2 fruit fly cellular contexts compared by ENCODE assay signal in genomic region chrX:9399810-9400209, dm6.
TF ChIP-seq lines count a peak whose summit lies in the region.

No protein-coding gene starts in this region.

TF ChIP-seq in whole organism, embryonic, 481 proteins besides CTCF, POLR2A, EP300 and RAD21 (continued from another document):
- TF ChIP-seq ewg (GFP tag; optimal IDR thresholded peaks at IDR 0.05; lab: Kevin White, UChicago) (no peak), HLH4C (GFP tag; IDR thresholded peaks at IDR 0.05; lab: Robert Waterston, UW; ENCODE audit: partially characterized antibody) (no peak), CG15696 (tag; optimal IDR thresholded peaks at IDR 0.05; lab: Kevin White, UChicago) (no peak), lbe (GFP tag; optimal IDR thresholded peaks at IDR 0.05; lab: Kevin White, UChicago) (no peak), ham (GFP tag; IDR thresholded peaks at IDR 0.05; lab: Robert Waterston, UW) (no peak), nau (GFP tag; optimal IDR thresholded peaks at IDR 0.05; lab: Kevin White, UChicago) (no peak), sima (GFP tag; optimal IDR thresholded peaks at IDR 0.05; lab: Kevin White, UChicago) (no peak), CG10654 (GFP tag; optimal IDR thresholded peaks at IDR 0.05; lab: Kevin White, UChicago) (no peak), CG8290 (GFP tag; optimal IDR thresholded peaks at IDR 0.05; lab: Kevin White, UChicago) (no peak), CG8290 (tag; optimal IDR thresholded peaks at IDR 0.05; lab: Kevin White, UChicago) (peak in 1 of 2 experiments; percentile 22), chif (GFP tag; optimal IDR thresholded peaks at IDR 0.05; lab: Kevin White, UChicago) (no peak), prd (optimal IDR thresholded peaks at IDR 0.05; lab: Kevin White, UChicago) (no peak), prd (GFP tag; IDR thresholded peaks at IDR 0.05; lab: Robert Waterston, UW) (peak; percentile 48; the same call in 1 of the 3 replicates), lab (GFP tag; optimal IDR thresholded peaks at IDR 0.05; lab: Kevin White, UChicago) (peak; percentile 19), dmrt11E (tag; optimal IDR thresholded peaks at IDR 0.05; lab: Kevin White, UChicago) (no peak), H15 (GFP tag; IDR thresholded peaks at IDR 0.05; lab: Robert Waterston, UW) (no peak), Sox102F (GFP tag; optimal IDR thresholded peaks at IDR 0.05; lab: Kevin White, UChicago) (peak; percentile 2), phol (tag; optimal IDR thresholded peaks at IDR 0.05; lab: Kevin White, UChicago) (no peak), Ets65A (GFP tag; lab: Kevin White, UChicago) (peak; percentile 86), CG7556 (GFP tag; optimal IDR thresholded peaks at IDR 0.05; lab: Kevin White, UChicago) (no peak), ATbp (GFP tag; optimal IDR thresholded peaks at IDR 0.05; lab: Kevin White, UChicago) (no peak), Hr3 (GFP tag; optimal IDR thresholded peaks at IDR 0.05; lab: Kevin White, UChicago) (no peak), mam (GFP tag; optimal IDR thresholded peaks at IDR 0.05; lab: Kevin White, UChicago) (no peak), dpn (GFP tag; optimal IDR thresholded peaks at IDR 0.05; lab: Kevin White, UChicago) (no peak), chinmo (GFP tag; IDR thresholded peaks at IDR 0.05; lab: Robert Waterston, UW; ENCODE audit: partially characterized antibody) (no peak), psq (GFP tag; optimal IDR thresholded peaks at IDR 0.05; lab: Kevin White, UChicago) (no peak), Gsc (GFP tag; IDR thresholded peaks at IDR 0.05; lab: Robert Waterston, UW) (no peak), tup (GFP tag; optimal IDR thresholded peaks at IDR 0.05; lab: Kevin White, UChicago) (no peak), sob (GFP tag; IDR thresholded peaks at IDR 0.05; lab: Robert Waterston, UW) (no peak), run (tag; optimal IDR thresholded peaks at IDR 0.05; lab: Kevin White, UChicago) (no peak), CG11504 (tag; optimal IDR thresholded peaks at IDR 0.05; lab: Kevin White, UChicago) (peak; percentile 14), CG13624 (GFP tag; optimal IDR thresholded peaks at IDR 0.05; lab: Kevin White, UChicago) (no peak), CG5953 (GFP tag; IDR thresholded peaks at IDR 0.05; lab: Robert Waterston, UW) (no peak), CG17359 (tag; optimal IDR thresholded peaks at IDR 0.05; lab: Kevin White, UChicago) (peak; percentile 9), sc (optimal IDR thresholded peaks at IDR 0.05; lab: Kevin White, UChicago) (no peak), sc (GFP tag; optimal IDR thresholded peaks at IDR 0.05; lab: Kevin White, UChicago) (no peak), Ets97D (GFP tag; optimal IDR thresholded peaks at IDR 0.05; lab: Kevin White, UChicago) (no peak), CG9817 (tag; optimal IDR thresholded peaks at IDR 0.05; lab: Kevin White, UChicago) (no peak), CG11695 (GFP tag; IDR thresholded peaks at IDR 0.05; lab: Robert Waterston, UW) (no peak), repo (GFP tag; optimal IDR thresholded peaks at IDR 0.05; lab: Kevin White, UChicago) (no peak), sisA (GFP tag; IDR thresholded peaks at IDR 0.05; lab: Robert Waterston, UW) (peak; percentile 29; the same call in 1 of the 2 replicates), CG2678 (tag; optimal IDR thresholded peaks at IDR 0.05; lab: Kevin White, UChicago) (peak; percentile 9), CG1233 (GFP tag; optimal IDR thresholded peaks at IDR 0.05; lab: Kevin White, UChicago) (no peak), row (GFP tag; IDR thresholded peaks at IDR 0.05; lab: Robert Waterston, UW) (0 out of 3 replicates have a peak, but pooled peaks have one; percentile 24), HLH3B (GFP tag; IDR thresholded peaks at IDR 0.05; lab: Robert Waterston, UW) (no peak), trem (tag; optimal IDR thresholded peaks at IDR 0.05; lab: Kevin White, UChicago) (no peak), CG10543 (GFP tag; optimal IDR thresholded peaks at IDR 0.05; lab: Kevin White, UChicago) (no peak), CG8478 (optimal IDR thresholded peaks at IDR 0.05; lab: Kevin White, UChicago) (no peak), Hmr (GFP tag; optimal IDR thresholded peaks at IDR 0.05; lab: Kevin White, UChicago) (no peak), bsh (GFP tag; optimal IDR thresholded peaks at IDR 0.05; lab: Kevin White, UChicago) (peak in 1 of 2 experiments; percentile 7), CG18599 (GFP tag; optimal IDR thresholded peaks at IDR 0.05; lab: Kevin White, UChicago) (peak; percentile 17), CG13296 (GFP tag; optimal IDR thresholded peaks at IDR 0.05; lab: Kevin White, UChicago) (no peak), CG2202 (tag; optimal IDR thresholded peaks at IDR 0.05; lab: Kevin White, UChicago) (no peak), Doc3 (GFP tag; IDR thresholded peaks at IDR 0.05; lab: Robert Waterston, UW; ENCODE audit: partially characterized antibody) (no peak), CG16779 (GFP tag; IDR thresholded peaks at IDR 0.05; lab: Robert Waterston, UW) (no peak), CG10959 (GFP tag; IDR thresholded peaks at IDR 0.05; lab: Robert Waterston, UW) (no peak), Drgx (GFP tag; IDR thresholded peaks at IDR 0.05; lab: Robert Waterston, UW) (0 out of 2 replicates have a peak, but pooled peaks have one; percentile 33), tap (tag; optimal IDR thresholded peaks at IDR 0.05; lab: Kevin White, UChicago) (no peak), Ptx1 (GFP tag; IDR thresholded peaks at IDR 0.05; lab: Robert Waterston, UW) (0 out of 2 replicates have a peak, but pooled peaks have one; percentile 14), Bdp1 (GFP tag; optimal IDR thresholded peaks at IDR 0.05; lab: Kevin White, UChicago) (no peak), sr (GFP tag; IDR thresholded peaks at IDR 0.05; lab: Robert Waterston, UW) (no peak), gcm2 (GFP tag; optimal IDR thresholded peaks at IDR 0.05; lab: Kevin White, UChicago) (no peak), CG31224 (GFP tag; IDR thresholded peaks at IDR 0.05; lab: Robert Waterston, UW) (no peak), CG11696 (GFP tag; IDR thresholded peaks at IDR 0.05; lab: Robert Waterston, UW) (0 out of 2 replicates have a peak, but pooled peaks have one; percentile 10), nerfin-1 (tag; optimal IDR thresholded peaks at IDR 0.05; lab: Kevin White, UChicago) (no peak), CG15601 (tag; optimal IDR thresholded peaks at IDR 0.05; lab: Kevin White, UChicago) (no peak), CG18262 (tag; optimal IDR thresholded peaks at IDR 0.05; lab: Kevin White, UChicago) (no peak), esg (GFP tag; conservative IDR thresholded peaks at IDR 0.05; lab: Robert Waterston, UW) (peak; percentile 37)

TF ChIP-seq in whole organism, prepupa, 60 proteins besides CTCF, POLR2A, EP300 and RAD21 (continued from another document):
- TF ChIP-seq spab (GFP tag; optimal IDR thresholded peaks at IDR 0.05; lab: Kevin White, UChicago) = peak; percentile 34
- no peak for TF ChIP-seq fd85E (GFP tag; optimal IDR thresholded peaks at IDR 0.05; lab: Kevin White, UChicago)
- TF ChIP-seq Sox15 (GFP tag; optimal IDR thresholded peaks at IDR 0.05; lab: Kevin White, UChicago) = peak; percentile 7
- peak; percentile 51 for TF ChIP-seq Hr4 (GFP tag; optimal IDR thresholded peaks at IDR 0.05; lab: Kevin White, UChicago)
- peak; percentile 21 for TF ChIP-seq Sox14 (GFP tag; optimal IDR thresholded peaks at IDR 0.05; lab: Kevin White, UChicago)
- peak; percentile 32 for TF ChIP-seq cyc (GFP tag; optimal IDR thresholded peaks at IDR 0.05; lab: Kevin White, UChicago)
- no peak for TF ChIP-seq CG15336 (GFP tag; IDR thresholded peaks at IDR 0.05; lab: Robert Waterston, UW)
- TF ChIP-seq CG16779 (tag; optimal IDR thresholded peaks at IDR 0.05; lab: Kevin White, UChicago) = no peak
- TF ChIP-seq Lpt (GFP tag; optimal IDR thresholded peaks at IDR 0.05; lab: Kevin White, UChicago) = no peak
- peak in 1 of 2 experiments; percentile 2 for TF ChIP-seq salr (GFP tag; optimal IDR thresholded peaks at IDR 0.05; lab: Kevin White, UChicago)
- TF ChIP-seq CG8319 (GFP tag; optimal IDR thresholded peaks at IDR 0.05; lab: Kevin White, UChicago) = no peak
- TF ChIP-seq CG8119 (GFP tag; IDR thresholded peaks at IDR 0.05; lab: Robert Waterston, UW) = 0 out of 3 replicates have a peak, but pooled peaks have one; percentile 28
- peak; percentile 43 for TF ChIP-seq achi (GFP tag; optimal IDR thresholded peaks at IDR 0.05; lab: Kevin White, UChicago)
- peak; percentile 45 for TF ChIP-seq CG3919 (GFP tag; optimal IDR thresholded peaks at IDR 0.05; lab: Kevin White, UChicago)
- TF ChIP-seq Gug (GFP tag; IDR thresholded peaks at IDR 0.05; lab: Robert Waterston, UW) = peak; percentile 25; the same call in 1 of the 2 replicates
- TF ChIP-seq acj6 (GFP tag; optimal IDR thresholded peaks at IDR 0.05; lab: Kevin White, UChicago) = peak; percentile 32
- TF ChIP-seq OdsH (GFP tag; optimal IDR thresholded peaks at IDR 0.05; lab: Kevin White, UChicago) = peak; percentile 41
- TF ChIP-seq vri (GFP tag; optimal IDR thresholded peaks at IDR 0.05; lab: Kevin White, UChicago) = no peak
- peak; percentile 44 for TF ChIP-seq CG10631 (GFP tag; optimal IDR thresholded peaks at IDR 0.05; lab: Kevin White, UChicago)
- TF ChIP-seq Blimp-1 (GFP tag; optimal IDR thresholded peaks at IDR 0.05; lab: Kevin White, UChicago) = no peak
- TF ChIP-seq CG4318 (GFP tag; optimal IDR thresholded peaks at IDR 0.05; lab: Kevin White, UChicago) = peak; percentile 13
- peak; percentile 44 for TF ChIP-seq CG6808 (GFP tag; optimal IDR thresholded peaks at IDR 0.05; lab: Kevin White, UChicago)
- peak; percentile 27; the same call in 1 of the 2 replicates for TF ChIP-seq CG11294 (GFP tag; IDR thresholded peaks at IDR 0.05; lab: Robert Waterston, UW)
- peak; percentile 22 for TF ChIP-seq CG8632 (GFP tag; optimal IDR thresholded peaks at IDR 0.05; lab: Kevin White, UChicago)
- TF ChIP-seq Eip93F (GFP tag; optimal IDR thresholded peaks at IDR 0.05; lab: Kevin White, UChicago) = no peak
- TF ChIP-seq fd59A (GFP tag; optimal IDR thresholded peaks at IDR 0.05; lab: Kevin White, UChicago) = peak; percentile 27
- TF ChIP-seq pdm3 (GFP tag; optimal IDR thresholded peaks at IDR 0.05; lab: Kevin White, UChicago) = peak; percentile 53
- peak; percentile 82 for TF ChIP-seq Eip78C (GFP tag; lab: Kevin White, UChicago)
- TF ChIP-seq Eip75B (GFP tag; optimal IDR thresholded peaks at IDR 0.05; lab: Kevin White, UChicago) = peak; percentile 15
- TF ChIP-seq CG7368 (GFP tag; optimal IDR thresholded peaks at IDR 0.05; lab: Kevin White, UChicago) = peak; percentile 25
- no peak for TF ChIP-seq CG9139 (GFP tag; optimal IDR thresholded peaks at IDR 0.05; lab: Kevin White, UChicago)
- peak; percentile 4 for TF ChIP-seq CG6792 (GFP tag; optimal IDR thresholded peaks at IDR 0.05; lab: Kevin White, UChicago)
- TF ChIP-seq svp (GFP tag; lab: Kevin White, UChicago) = no peak
- peak; percentile 37 for TF ChIP-seq CG6276 (GFP tag; optimal IDR thresholded peaks at IDR 0.05; lab: Kevin White, UChicago)
- TF ChIP-seq CG3032 (tag; optimal IDR thresholded peaks at IDR 0.05; lab: Kevin White, UChicago) = peak; percentile 50
- TF ChIP-seq esn (GFP tag; optimal IDR thresholded peaks at IDR 0.05; lab: Kevin White, UChicago) = no peak
- TF ChIP-seq net (GFP tag; optimal IDR thresholded peaks at IDR 0.05; lab: Kevin White, UChicago) = peak; percentile 15
- TF ChIP-seq Hr38 (GFP tag; optimal IDR thresholded peaks at IDR 0.05; lab: Kevin White, UChicago) = no peak
- TF ChIP-seq Ets21C (GFP tag; optimal IDR thresholded peaks at IDR 0.05; lab: Kevin White, UChicago) = no peak
TF ChIP-seq in whole organism, prepupa: peak in this region for 40.
